Fruit fly (Drosophila melanogaster) whole organism, pupa: ENCODE data around the gene CG1582.

Source experiments
- CG10348 ChIP-seq: fragments of 200-800 bp; sonication (Bioruptor generic); IDR thresholded peaks from 2 replicates; pipeline ENCODE4 v1.3.6; 2022; ENCODE audit warnings: missing biosample characterization, missing genetic modification characterization
- CG12605 ChIP-seq: fragments of 200-800 bp; sonication (Bioruptor generic); IDR thresholded peaks from 2 replicates; pipeline ENCODE4 v1.3.6; 2022; ENCODE audit warnings: missing biosample characterization, missing genetic modification characterization
- CG13204 ChIP-seq: fragments of 200-800 bp; sonication (Bioruptor generic); optimal IDR thresholded peaks from 2 replicates; lab custom pipeline; 2018; ENCODE audit warnings: missing biosample characterization, mild to moderate bottlenecking, missing genetic modification characterization, moderate library complexity
- CG14655 ChIP-seq: fragments of 200-800 bp; sonication (Bioruptor generic); optimal IDR thresholded peaks from 3 replicates; lab custom pipeline; 2017; ENCODE audit warnings: mild to moderate bottlenecking, missing biosample characterization, missing genetic modification reagents, missing genetic modification characterization
- CG15710 ChIP-seq: fragments of 200-800 bp; sonication (Bioruptor generic); optimal IDR thresholded peaks from 2 replicates; lab custom pipeline; 2018; ENCODE audit warnings: missing biosample characterization, mild to moderate bottlenecking, missing genetic modification characterization, moderate library complexity
- CG17806 ChIP-seq: fragments of 200-800 bp; sonication (Bioruptor generic); optimal IDR thresholded peaks from 2 replicates; lab custom pipeline; 2018; ENCODE audit warnings: missing biosample characterization, mild to moderate bottlenecking, missing genetic modification characterization, moderate library complexity
- CG32121 ChIP-seq: fragments of 200-800 bp; sonication (Bioruptor generic); IDR thresholded peaks from 2 replicates; pipeline ENCODE4 v1.3.6; 2022; ENCODE audit warnings: missing biosample characterization, missing genetic modification characterization
- CG34367 ChIP-seq: fragments of 200-800 bp; sonication (Bioruptor generic); optimal IDR thresholded peaks from 2 replicates; lab custom pipeline; 2018; ENCODE audit warnings: missing biosample characterization, mild to moderate bottlenecking, missing genetic modification characterization
- CG4496 ChIP-seq: fragments of 200-800 bp; sonication (Bioruptor generic); IDR thresholded peaks from 3 replicates; pipeline ENCODE4 v1.3.6; 2022; ENCODE audit warnings: missing biosample characterization, missing genetic modification characterization
- CG8159 ChIP-seq: fragments of 200-800 bp; sonication (Bioruptor generic); optimal IDR thresholded peaks from 3 replicates; lab custom pipeline; 2018; ENCODE audit warnings: missing biosample characterization, mild to moderate bottlenecking, missing genetic modification characterization, moderate library complexity
- CG8301 ChIP-seq: fragments of 200-800 bp; sonication (Bioruptor generic); optimal IDR thresholded peaks from 2 replicates; lab custom pipeline; 2018; ENCODE audit warnings: missing biosample characterization, mild to moderate bottlenecking, missing genetic modification characterization
- CG9948 ChIP-seq: fragments of 200-800 bp; sonication (Bioruptor generic); optimal IDR thresholded peaks from 2 replicates; lab custom pipeline; 2018; ENCODE audit warnings: missing biosample characterization, mild to moderate bottlenecking, missing genetic modification characterization, moderate library complexity
- D1 ChIP-seq: fragments of 200-800 bp; sonication (Bioruptor generic); optimal IDR thresholded peaks from 2 replicates; lab custom pipeline; 2018; ENCODE audit warnings: missing biosample characterization, mild to moderate bottlenecking, missing genetic modification characterization, moderate library complexity
- EcR ChIP-seq: fragments of 200-800 bp; sonication (Bioruptor generic); optimal IDR thresholded peaks from 3 replicates; lab custom pipeline; 2019; ENCODE audit warnings: missing biosample characterization, missing genetic modification characterization, mild to moderate bottlenecking, moderate library complexity, missing genetic modification reagents
- Ets98B ChIP-seq: fragments of 200-800 bp; sonication (Bioruptor generic); IDR thresholded peaks from 2 replicates; pipeline ENCODE4 v1.3.6; 2022; ENCODE audit warnings: missing biosample characterization, missing genetic modification characterization
- Pif1A ChIP-seq: fragments of 200-800 bp; sonication (Bioruptor generic); optimal IDR thresholded peaks from 3 replicates; lab custom pipeline; 2016; ENCODE audit warnings: missing biosample characterization, missing genetic modification characterization
- Pif1B ChIP-seq: fragments of 200-800 bp; sonication (Bioruptor generic); optimal IDR thresholded peaks from 3 replicates; lab custom pipeline; 2016; ENCODE audit warnings: missing biosample characterization, missing genetic modification characterization
- Snoo ChIP-seq: fragments of 200-800 bp; sonication (Bioruptor generic); optimal IDR thresholded peaks from 3 replicates; lab custom pipeline; 2017; ENCODE audit warnings: missing biosample characterization, mild to moderate bottlenecking, missing genetic modification characterization, inconsistent platforms
- fd96Ca ChIP-seq: fragments of 200-800 bp; sonication (Bioruptor generic); IDR thresholded peaks from 3 replicates; pipeline ENCODE4 v1.3.6; 2022; ENCODE audit warnings: missing biosample characterization, missing genetic modification characterization
- gl ChIP-seq: fragments of 200-800 bp; sonication (Bioruptor generic); optimal IDR thresholded peaks from 2 replicates; lab custom pipeline; 2018; ENCODE audit warnings: missing biosample characterization, mild to moderate bottlenecking, missing genetic modification characterization
- rn ChIP-seq: fragments of 200-800 bp; sonication (Bioruptor generic); IDR thresholded peaks from 2 replicates; pipeline ENCODE4 v1.3.6; 2022; ENCODE audit warnings: missing biosample characterization, missing genetic modification characterization

Gene CG1582

DNA sequence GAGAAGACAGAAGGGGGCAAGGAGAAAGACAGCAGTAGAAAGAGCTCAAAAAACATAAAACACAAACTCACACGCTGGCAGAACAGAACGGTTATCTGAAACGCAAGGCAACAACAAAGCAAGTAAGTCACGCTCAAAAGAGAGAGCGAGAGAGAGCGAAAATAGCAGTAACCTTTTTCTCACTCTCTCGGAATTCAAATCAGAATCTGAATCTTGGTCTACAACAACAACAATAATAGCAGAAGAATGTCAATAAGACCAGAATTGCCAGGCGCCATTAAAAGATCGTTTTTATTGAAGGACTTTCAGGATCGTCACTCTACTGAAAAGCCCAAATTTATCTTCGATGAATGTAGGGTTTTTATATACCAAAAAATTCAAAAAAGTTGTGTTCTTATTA is 32.1 kb upstream of the CG1582 start:
- TF ChIP-seq CG15710 (tag; lab: Kevin White, UChicago), result no peak
- TF ChIP-seq rn (GFP tag; lab: Robert Waterston, UW), result no peak
- no peak for TF ChIP-seq CG32121 (GFP tag; lab: Robert Waterston, UW)
- no peak for TF ChIP-seq Pif1B (GFP tag; lab: Kevin White, UChicago)
- no peak for TF ChIP-seq CG17806
- TF ChIP-seq CG8159 (tag; lab: Kevin White, UChicago), result no peak
- no peak for TF ChIP-seq CG8301 (tag; lab: Kevin White, UChicago)
- TF ChIP-seq Ets98B (GFP tag; lab: Robert Waterston, UW), result no peak
- TF ChIP-seq CG13204 (GFP tag; lab: Kevin White, UChicago), result no peak
- TF ChIP-seq CG34367 (tag; lab: Kevin White, UChicago), result no peak
- no peak for TF ChIP-seq CG10348 (GFP tag; lab: Robert Waterston, UW)
- no peak for TF ChIP-seq fd96Ca (GFP tag; lab: Robert Waterston, UW)

DNA sequence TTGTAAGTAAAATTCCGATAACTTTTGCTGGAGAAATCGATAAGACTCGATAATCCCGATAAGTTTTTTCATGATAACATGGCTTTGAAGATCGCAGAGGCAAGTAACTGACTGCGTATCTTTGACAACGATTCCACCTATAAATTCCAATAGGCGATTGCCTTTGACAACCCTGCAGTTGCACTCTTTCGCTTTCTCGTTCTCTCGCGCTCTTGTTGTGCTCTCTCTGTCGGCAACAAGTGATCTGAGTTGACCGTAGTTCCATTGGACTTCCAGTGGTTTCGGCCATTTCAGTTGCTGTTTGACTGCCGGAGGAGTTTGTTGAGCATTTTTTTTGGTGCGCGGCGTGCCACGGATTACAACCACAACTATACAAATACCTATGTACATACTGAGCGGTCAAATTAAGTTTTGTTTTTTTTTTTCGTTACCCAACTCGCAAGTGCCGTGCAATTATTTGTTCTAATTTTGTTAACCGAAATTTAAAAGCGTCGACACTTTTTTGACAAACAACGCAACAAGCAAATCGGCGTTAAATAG is 31.5 kb upstream of the CG1582 start, which contains the start of gene Myo10A:
Myo10A (plus strand) TSS at position 288 of the 540 bp plus-strand sequence.
- no peak; the same call in 1 of the 2 replicates for TF ChIP-seq Ets98B (GFP tag; lab: Robert Waterston, UW)
- TF ChIP-seq CG4496, result 0 out of 3 replicates have a peak, but pooled peaks have one; percentile 16
- TF ChIP-seq, all 21 proteins: peak for 1

DNA sequence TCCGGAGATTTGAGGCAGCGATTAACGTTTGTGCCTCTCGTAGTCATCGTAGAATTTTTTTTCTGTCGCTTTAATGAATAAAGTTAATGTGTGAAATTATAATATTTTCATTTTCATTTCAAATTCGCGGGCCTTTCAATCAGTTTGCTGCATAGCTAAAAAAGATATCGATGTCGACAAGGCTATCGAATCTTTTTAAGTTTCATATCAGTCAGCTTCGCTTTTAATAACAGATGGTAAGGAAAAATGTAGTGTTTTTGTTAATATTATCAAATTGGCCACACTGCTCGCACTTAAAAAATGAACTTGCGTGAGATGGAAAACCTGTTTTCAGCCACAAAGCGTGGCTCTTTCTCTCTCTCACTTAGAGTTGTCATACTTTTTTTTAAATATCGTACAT is 30.5 kb upstream of the CG1582 start:
- TF ChIP-seq CG12605 (GFP tag; lab: Robert Waterston, UW), result no peak
- TF ChIP-seq Pif1A, result no peak
- no peak for TF ChIP-seq gl
- no peak for TF ChIP-seq rn (GFP tag; lab: Robert Waterston, UW)
- no peak for TF ChIP-seq CG13204 (GFP tag; lab: Kevin White, UChicago)
- TF ChIP-seq CG17806, result no peak
- TF ChIP-seq EcR (GFP tag; lab: Kevin White, UChicago), result no peak
- TF ChIP-seq CG10348 (GFP tag; lab: Robert Waterston, UW), result no peak
- no peak for TF ChIP-seq CG8159 (tag; lab: Kevin White, UChicago)
- TF ChIP-seq fd96Ca (GFP tag; lab: Robert Waterston, UW), result no peak
- no peak for TF ChIP-seq CG8301 (tag; lab: Kevin White, UChicago)
- no peak for TF ChIP-seq Snoo (tag; lab: Kevin White, UChicago)
- no peak for TF ChIP-seq D1 (tag; lab: Kevin White, UChicago)
- no peak for TF ChIP-seq CG9948
- TF ChIP-seq CG4496, result no peak
- no peak for TF ChIP-seq CG15710 (tag; lab: Kevin White, UChicago)
- TF ChIP-seq Ets98B (GFP tag; lab: Robert Waterston, UW), result no peak
- no peak for TF ChIP-seq CG14655

DNA sequence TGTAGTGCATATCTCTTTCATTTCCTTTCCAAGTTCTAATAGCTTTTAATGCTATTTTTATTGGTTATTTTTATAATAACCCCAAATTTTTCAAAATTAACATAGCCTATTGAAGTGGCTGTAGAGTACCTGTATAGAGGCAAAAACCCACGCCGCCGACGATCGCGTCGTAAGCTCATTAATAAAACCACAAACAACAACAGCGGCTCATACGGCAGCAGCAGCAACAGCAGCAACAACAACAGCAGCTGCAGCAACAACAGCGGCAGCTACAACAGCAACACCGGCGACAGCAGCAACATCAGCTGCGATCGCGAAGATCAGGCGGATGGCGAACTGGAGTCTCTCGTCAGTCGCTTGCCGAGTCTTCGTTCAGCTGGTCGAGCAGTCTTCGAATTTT is 28.0 kb upstream of the CG1582 start, which contains the start of gene CG2145:
CG2145 (plus strand) TSS at position 290 of the 400 bp plus-strand sequence.
- TF ChIP-seq rn (GFP tag; lab: Robert Waterston, UW) (no peak), Pif1B (GFP tag; lab: Kevin White, UChicago) (peak; percentile 57), CG32121 (GFP tag; lab: Robert Waterston, UW) (peak; percentile 86), CG12605 (GFP tag; lab: Robert Waterston, UW) (peak; percentile 67), EcR (GFP tag; lab: Kevin White, UChicago) (peak; percentile 24), Pif1A (peak; percentile 13), gl (no peak), CG13204 (GFP tag; lab: Kevin White, UChicago) (peak; percentile 91), CG8301 (tag; lab: Kevin White, UChicago) (no peak), D1 (tag; lab: Kevin White, UChicago) (no peak), CG10348 (GFP tag; lab: Robert Waterston, UW) (no peak), CG9948 (no peak), fd96Ca (GFP tag; lab: Robert Waterston, UW) (peak; percentile 92), CG4496 (peak; percentile 86), Snoo (tag; lab: Kevin White, UChicago) (peak; percentile 31), CG15710 (tag; lab: Kevin White, UChicago) (peak; percentile 18), CG8159 (tag; lab: Kevin White, UChicago) (peak; percentile 29), CG34367 (tag; lab: Kevin White, UChicago) (no peak), CG14655 (no peak), Ets98B (GFP tag; lab: Robert Waterston, UW) (peak; percentile 92), CG17806 (peak; percentile 2)

DNA sequence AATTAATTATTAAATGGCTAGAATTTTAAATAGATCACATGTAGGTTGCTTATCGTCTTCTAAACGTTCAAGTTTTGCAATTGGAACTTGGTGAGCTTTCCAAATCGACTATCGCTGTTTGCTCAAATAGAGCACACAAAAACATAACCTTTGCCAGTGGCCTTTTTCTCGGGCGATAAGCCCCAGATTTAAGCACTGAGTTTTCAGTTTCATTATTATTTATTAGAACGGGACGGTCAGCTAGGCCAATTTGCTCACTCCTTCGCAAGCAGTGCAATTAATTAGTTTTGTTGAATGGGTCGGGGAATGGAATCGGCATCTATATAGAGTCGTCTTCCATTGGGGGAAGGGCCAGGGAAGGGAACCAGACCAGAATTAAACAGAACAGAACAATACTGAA is 27.1 kb upstream of the CG1582 start:
- TF ChIP-seq D1 (tag; lab: Kevin White, UChicago), result no peak
- no peak for TF ChIP-seq Ets98B (GFP tag; lab: Robert Waterston, UW)
- TF ChIP-seq CG8301 (tag; lab: Kevin White, UChicago), result no peak
- TF ChIP-seq CG32121 (GFP tag; lab: Robert Waterston, UW), result no peak
- no peak for TF ChIP-seq CG15710 (tag; lab: Kevin White, UChicago)
- TF ChIP-seq rn (GFP tag; lab: Robert Waterston, UW), result no peak
- no peak for TF ChIP-seq CG17806
- no peak for TF ChIP-seq CG13204 (GFP tag; lab: Kevin White, UChicago)
- TF ChIP-seq CG12605 (GFP tag; lab: Robert Waterston, UW), result no peak
- no peak for TF ChIP-seq CG8159 (tag; lab: Kevin White, UChicago)
- no peak for TF ChIP-seq CG34367 (tag; lab: Kevin White, UChicago)
- no peak for TF ChIP-seq Pif1A
- no peak for TF ChIP-seq CG9948
- TF ChIP-seq Snoo (tag; lab: Kevin White, UChicago), result no peak
